Worm (Caenorhabditis elegans): ENCODE results near the gene nhr-168.

ce11 chrV:13313045-13313623, 20.5 kb downstream of the nhr-168 start, which contains the start of gene C50B6.3:
- TF ChIP-seq lin-15B (tag; optimal IDR thresholded peaks at IDR 0.05) (peak; percentile 56), F44E2.7 (GFP tag; IDR thresholded peaks at IDR 0.05) (no peak), hmg-1.1 (GFP tag; IDR thresholded peaks at IDR 0.05) (peak; percentile 36; the same call in 1 of the 2 replicates), nhr-76 (tag; optimal IDR thresholded peaks at IDR 0.05) (no peak), Y105C5A.15 (GFP tag; IDR thresholded peaks at IDR 0.05) (no peak), nhr-6 (tag; optimal IDR thresholded peaks at IDR 0.05) (peak; percentile 97), hlh-30 (tag; optimal IDR thresholded peaks at IDR 0.05; ENCODE audit: insufficient read depth) (peak; percentile 65), fkh-10 (GFP tag; optimal IDR thresholded peaks at IDR 0.05) (no peak), mep-1 (tag; optimal IDR thresholded peaks at IDR 0.05) (peak; percentile 67)
